Fruit fly (Drosophila melanogaster): ENCODE data around the gene pkm.

pkm gene

DNA sequence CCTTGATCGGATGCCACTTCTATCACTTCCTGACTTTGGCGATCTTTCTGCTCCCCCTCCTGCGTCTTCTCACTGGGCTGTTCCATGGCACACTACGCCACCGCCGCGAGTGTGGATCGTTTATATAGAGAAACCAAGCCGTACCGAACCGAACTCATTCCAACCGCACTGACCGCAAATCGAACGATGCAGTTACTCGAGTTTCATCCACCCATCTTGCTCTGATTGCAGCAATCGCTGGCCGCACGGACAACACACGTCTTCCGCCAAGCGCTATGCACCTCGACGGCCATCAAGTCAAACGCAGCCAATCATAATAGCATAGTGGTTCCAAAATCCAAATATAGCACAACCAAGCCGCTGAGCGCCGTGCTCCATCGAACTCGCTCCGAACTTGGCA lies at the start of gene pkm:
Gene pkm (minus strand): TSS at position 101 of the 400 bp plus-strand sequence.
- peak; percentile 32 for TF ChIP-seq Med (GFP tag)
- no peak for TF ChIP-seq C15 (GFP tag; IDR thresholded peaks at IDR 0.05)

dm6 chrX:11633199-11633598 lies 49.2 kb upstream of the pkm start:
- TF ChIP-seq CG1603 (tag; optimal IDR thresholded peaks at IDR 0.05) (peak; percentile 40), bsh (GFP tag; optimal IDR thresholded peaks at IDR 0.05) (peak in 1 of 2 experiments; percentile 19), row (GFP tag; IDR thresholded peaks at IDR 0.05) (0 out of 3 replicates have a peak, but pooled peaks have one; percentile 7), CG11504 (tag; optimal IDR thresholded peaks at IDR 0.05) (peak; percentile 3), sens (GFP tag) (peak; percentile 6)

DNA sequence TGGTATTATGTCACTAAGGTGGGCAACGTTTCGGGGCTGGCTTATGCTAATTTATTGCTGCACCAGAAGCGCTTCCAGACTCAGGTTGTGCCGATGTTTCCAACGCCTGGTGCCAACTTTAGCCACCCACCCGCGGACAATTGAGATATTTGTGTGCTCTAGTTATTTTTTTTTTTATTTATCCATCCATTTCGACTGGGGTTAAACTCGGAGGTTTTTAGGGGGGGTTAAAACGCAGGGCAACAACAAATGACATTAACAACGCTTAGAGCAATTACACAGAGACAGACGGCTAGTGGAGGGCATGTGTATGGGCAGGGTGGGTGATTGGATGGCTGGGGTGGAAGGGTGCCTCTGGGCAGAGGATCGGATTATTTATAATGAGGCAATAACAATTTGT lies 47.7 kb upstream of the pkm start:
- TF ChIP-seq Hr3 (GFP tag; optimal IDR thresholded peaks at IDR 0.05) (no peak), vnd (GFP tag; IDR thresholded peaks at IDR 0.05; ENCODE audit: partially characterized antibody) (no peak), Ets65A (GFP tag) (no peak), CG18599 (GFP tag; optimal IDR thresholded peaks at IDR 0.05) (no peak), CG34422 (GFP tag; IDR thresholded peaks at IDR 0.05) (no peak), Doc2 (GFP tag; IDR thresholded peaks at IDR 0.05) (no peak), Dbx (GFP tag; IDR thresholded peaks at IDR 0.05) (no peak), CG8290 (GFP tag; optimal IDR thresholded peaks at IDR 0.05) (no peak), CG8290 (tag; optimal IDR thresholded peaks at IDR 0.05) (no peak), sens (GFP tag) (peak; percentile 13), CkIIα-i1 (GFP tag; IDR thresholded peaks at IDR 0.05) (no peak), CG17361 (GFP tag; IDR thresholded peaks at IDR 0.05) (no peak), Fer1 (GFP tag; optimal IDR thresholded peaks at IDR 0.05) (no peak), fru (optimal IDR thresholded peaks at IDR 0.05) (no peak), CG13287 (GFP tag; IDR thresholded peaks at IDR 0.05; ENCODE audit: partially characterized antibody) (no peak), NC2α (GFP tag; optimal IDR thresholded peaks at IDR 0.05) (no peak), CG6654 (GFP tag; optimal IDR thresholded peaks at IDR 0.05) (no peak), sqz (GFP tag; optimal IDR thresholded peaks at IDR 0.05) (peak; percentile 53), crol (GFP tag; IDR thresholded peaks at IDR 0.05) (0 out of 2 replicates have a peak, but pooled peaks have one; percentile 13), Drgx (GFP tag; IDR thresholded peaks at IDR 0.05) (no peak), kni (GFP tag; optimal IDR thresholded peaks at IDR 0.05) (peak; percentile 56), BEAF-32 (GFP tag; optimal IDR thresholded peaks at IDR 0.05) (no peak), Dfd (GFP tag; optimal IDR thresholded peaks at IDR 0.05) (no peak), oc (tag; optimal IDR thresholded peaks at IDR 0.05) (peak; percentile 51), pros (GFP tag; optimal IDR thresholded peaks at IDR 0.05) (peak; percentile 77), CG14667 (GFP tag; IDR thresholded peaks at IDR 0.05) (no peak), tup (GFP tag; optimal IDR thresholded peaks at IDR 0.05) (no peak), nerfin-1 (tag; optimal IDR thresholded peaks at IDR 0.05) (no peak), gsb-n (tag; optimal IDR thresholded peaks at IDR 0.05) (peak; percentile 2)

DNA sequence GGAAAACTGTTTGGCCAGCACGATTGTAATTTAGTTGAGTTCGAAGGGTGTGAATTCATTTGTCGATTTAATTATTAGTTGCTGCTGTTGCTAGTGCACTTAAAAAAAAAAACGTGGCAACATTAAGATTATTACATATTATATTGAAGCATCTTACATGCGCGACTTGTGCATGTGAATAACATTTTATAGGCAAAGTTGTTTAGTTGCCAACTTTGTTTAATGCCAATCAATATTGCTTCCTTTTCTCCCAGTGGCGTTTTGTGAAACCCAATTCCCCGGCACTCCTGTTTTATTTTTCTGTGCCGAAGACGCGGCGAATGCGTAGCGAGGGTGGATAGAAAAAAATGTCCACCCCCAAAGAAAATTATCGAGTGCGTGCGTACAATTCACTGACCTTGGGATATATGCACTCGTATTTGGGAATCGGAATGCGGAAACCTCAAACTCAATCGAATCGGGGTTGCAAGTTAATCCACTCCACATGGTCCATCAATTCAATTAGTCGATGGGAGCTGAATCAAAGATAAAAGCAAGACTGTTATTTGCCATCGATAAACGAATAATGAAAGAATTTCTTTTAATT lies 45.1 kb upstream of the pkm start:
- TF ChIP-seq Dip3 (GFP tag; optimal IDR thresholded peaks at IDR 0.05) (no peak), CG1832 (GFP tag; optimal IDR thresholded peaks at IDR 0.05) (no peak), CG3995 (GFP tag; optimal IDR thresholded peaks at IDR 0.05) (no peak), Atf-2 (GFP tag; optimal IDR thresholded peaks at IDR 0.05) (no peak), sc (optimal IDR thresholded peaks at IDR 0.05) (no peak), sc (GFP tag; optimal IDR thresholded peaks at IDR 0.05) (peak; percentile 52), CG2199 (GFP tag; IDR thresholded peaks at IDR 0.05) (0 out of 3 replicates have a peak, but pooled peaks have one; percentile 43), Ssrp (tag; optimal IDR thresholded peaks at IDR 0.05) (peak; percentile 65), CG1602 (GFP tag; optimal IDR thresholded peaks at IDR 0.05) (peak; percentile 43), chn (GFP tag; optimal IDR thresholded peaks at IDR 0.05) (peak; percentile 72), CG8944 (GFP tag; optimal IDR thresholded peaks at IDR 0.05) (peak; percentile 41), CG14667 (GFP tag; IDR thresholded peaks at IDR 0.05) (peak; percentile 33; the same call in 1 of the 2 replicates), CG34422 (GFP tag; IDR thresholded peaks at IDR 0.05) (peak; percentile 37; the same call in 1 of the 3 replicates), ssp (GFP tag; IDR thresholded peaks at IDR 0.05) (peak; percentile 23; the same call in 1 of the 2 replicates), CG30431 (GFP tag; optimal IDR thresholded peaks at IDR 0.05) (peak; percentile 37), Ada2b (GFP tag; IDR thresholded peaks at IDR 0.05) (peak; percentile 54)
